Fruit fly (Drosophila melanogaster) whole organism, embryonic: ENCODE measurements around the gene Tengl3.

Experiments used
- B-H1 ChIP-seq: fragments of 200-800 bp; sonication (Bioruptor generic); IDR thresholded peaks from 3 replicates; pipeline ENCODE4 v1.3.6; 2022; ENCODE audit warnings: missing biosample characterization, missing genetic modification characterization
- CG10431 ChIP-seq: fragments of 200-800 bp; sonication (Bioruptor generic); optimal IDR thresholded peaks from 3 replicates; lab custom pipeline; 2018; ENCODE audit warnings: missing biosample characterization, mild to moderate bottlenecking, missing genetic modification characterization
- CG12104 ChIP-seq: fragments of 200-800 bp; sonication (Bioruptor generic); optimal IDR thresholded peaks from 3 replicates; lab custom pipeline; 2016; ENCODE audit warnings: missing biosample characterization, missing genetic modification characterization
- CG14710 ChIP-seq: fragments of 200-800 bp; sonication (Bioruptor generic); optimal IDR thresholded peaks from 3 replicates; lab custom pipeline; 2019; ENCODE audit warnings: missing biosample characterization, mild to moderate bottlenecking, missing genetic modification characterization, moderate library complexity
- CG14860 ChIP-seq: fragments of 200-800 bp; sonication (Bioruptor generic); IDR thresholded peaks from 3 replicates; pipeline ENCODE4 v1.3.6; 2022; ENCODE audit warnings: missing biosample characterization, missing genetic modification characterization; ENCODE audit not compliant: partially characterized antibody
- CG15011 ChIP-seq: fragments of 200-800 bp; sonication (Bioruptor generic); optimal IDR thresholded peaks from 3 replicates; lab custom pipeline; 2018; ENCODE audit warnings: missing biosample characterization, mild to moderate bottlenecking, missing genetic modification characterization
- CG17802 ChIP-seq: fragments of 200-800 bp; sonication (Bioruptor generic); optimal IDR thresholded peaks from 2 replicates; lab custom pipeline; 2018; ENCODE audit warnings: missing biosample characterization, mild to moderate bottlenecking, missing genetic modification characterization, moderate library complexity
- CG30020 ChIP-seq: fragments of 200-800 bp; optimal IDR thresholded peaks from 2 replicates; lab custom pipeline; 2019; ENCODE audit warnings: missing biosample characterization, mild to moderate bottlenecking, missing genetic modification characterization, moderate library complexity
- CG31441 ChIP-seq: fragments of 200-800 bp; sonication (Bioruptor generic); IDR thresholded peaks from 2 replicates; pipeline ENCODE4 v1.3.6; 2022; ENCODE audit warnings: missing biosample characterization, missing genetic modification characterization
- CG34376 ChIP-seq: fragments of 200-800 bp; sonication (Bioruptor generic); optimal IDR thresholded peaks from 2 replicates; lab custom pipeline; 2018; ENCODE audit warnings: missing biosample characterization, mild to moderate bottlenecking, missing genetic modification characterization
- CG4360 ChIP-seq: fragments of 200-800 bp; sonication (Bioruptor generic); IDR thresholded peaks from 2 replicates; pipeline ENCODE4 v1.3.6; 2022; ENCODE audit warnings: missing biosample characterization, missing genetic modification characterization
- CG5245 ChIP-seq: fragments of 200-800 bp; sonication (Bioruptor generic); optimal IDR thresholded peaks from 3 replicates; lab custom pipeline; 2016; ENCODE audit warnings: missing biosample characterization, missing genetic modification characterization
- CG5953 ChIP-seq: fragments of 200-800 bp; sonication (Bioruptor generic); IDR thresholded peaks from 2 replicates; pipeline ENCODE4 v1.3.6; 2022; ENCODE audit warnings: missing biosample characterization, missing genetic modification characterization
- CG8089 ChIP-seq: fragments of 200-800 bp; sonication (Bioruptor generic); optimal IDR thresholded peaks from 3 replicates; lab custom pipeline; 2016; ENCODE audit warnings: missing biosample characterization, missing genetic modification characterization
- CG8478 ChIP-seq: fragments of >200 bp; optimal IDR thresholded peaks from 2 replicates; lab custom pipeline; 2018
- CG9797 ChIP-seq: fragments of 200-800 bp; sonication (Bioruptor generic); optimal IDR thresholded peaks from 3 replicates; lab custom pipeline; 2018; ENCODE audit warnings: missing biosample characterization, mild to moderate bottlenecking, missing genetic modification characterization
- Dfd ChIP-seq, 2 experiments: fragments of >200 bp; optimal IDR thresholded peaks; 2 replicates each; lab custom pipeline; 2017; ENCODE audit warnings: missing biosample characterization in 2 of 2, missing genetic modification characterization in 2 of 2
- Dref ChIP-seq: fragments of 200-800 bp; sonication (Bioruptor generic); IDR thresholded peaks from 2 replicates; pipeline ENCODE4 v1.3.6; 2022; ENCODE audit warnings: missing biosample characterization, missing genetic modification characterization
- Hmr ChIP-seq: fragments of 200-800 bp; sonication (Bioruptor generic); optimal IDR thresholded peaks from 3 replicates; lab custom pipeline; 2017; ENCODE audit warnings: mild to moderate bottlenecking, missing biosample characterization, missing genetic modification reagents, missing genetic modification characterization
- Oli ChIP-seq: fragments of 200-800 bp; sonication (Bioruptor generic); optimal IDR thresholded peaks from 2 replicates; lab custom pipeline; 2018; ENCODE audit warnings: missing biosample characterization, mild to moderate bottlenecking, missing genetic modification characterization, moderate library complexity
- Optix ChIP-seq: fragments of 200-800 bp; sonication (Bioruptor generic); IDR thresholded peaks from 3 replicates; pipeline ENCODE4 v1.3.6; 2022; ENCODE audit warnings: missing biosample characterization, missing genetic modification characterization
- Sox102F ChIP-seq: fragments of 200-800 bp; sonication (Bioruptor generic); optimal IDR thresholded peaks from 2 replicates; lab custom pipeline; 2018; ENCODE audit warnings: missing biosample characterization, mild to moderate bottlenecking, missing genetic modification characterization, moderate library complexity
- Usf ChIP-seq: fragments of 200-800 bp; sonication (Bioruptor generic); optimal IDR thresholded peaks from 2 replicates; lab custom pipeline; 2017; ENCODE audit warnings: missing genotype, missing biosample characterization, missing genetic modification characterization
- ac ChIP-seq: fragments of 200-800 bp; sonication (Bioruptor generic); optimal IDR thresholded peaks from 3 replicates; lab custom pipeline; 2017; ENCODE audit warnings: missing biosample characterization, mild to moderate bottlenecking, missing genetic modification characterization
- al ChIP-seq: fragments of 200-800 bp; sonication (Bioruptor generic); IDR thresholded peaks from 2 replicates; pipeline ENCODE4 v1.3.6; 2022; ENCODE audit warnings: missing biosample characterization, missing genetic modification characterization
- ap ChIP-seq: fragments of 200-800 bp; sonication (Bioruptor generic); IDR thresholded peaks from 2 replicates; pipeline ENCODE4 v1.3.6; 2022; ENCODE audit warnings: missing biosample characterization, missing genetic modification characterization
- btn ChIP-seq: fragments of 200-800 bp; sonication (Bioruptor generic); optimal IDR thresholded peaks from 2 replicates; lab custom pipeline; 2016; ENCODE audit warnings: missing biosample characterization, missing genetic modification characterization
- da ChIP-seq: fragments of 200-800 bp; sonication (Bioruptor generic); optimal IDR thresholded peaks from 2 replicates; lab custom pipeline; 2016; ENCODE audit warnings: missing biosample characterization, missing genetic modification characterization
- ems ChIP-seq: fragments of 200-800 bp; sonication (Bioruptor generic); optimal IDR thresholded peaks from 3 replicates; lab custom pipeline; 2016; ENCODE audit warnings: missing biosample characterization, missing genetic modification characterization
- eyg ChIP-seq: fragments of 200-800 bp; sonication (Bioruptor generic); optimal IDR thresholded peaks from 3 replicates; lab custom pipeline; 2016; ENCODE audit warnings: missing biosample characterization, missing genetic modification characterization
- fd102C ChIP-seq: fragments of 200-800 bp; sonication (Bioruptor generic); optimal IDR thresholded peaks from 2 replicates; lab custom pipeline; 2018; ENCODE audit warnings: missing biosample characterization, mild to moderate bottlenecking, missing genetic modification characterization, moderate library complexity
- fu2 ChIP-seq: fragments of 200-800 bp; sonication (Bioruptor generic); optimal IDR thresholded peaks from 2 replicates; lab custom pipeline; 2016; ENCODE audit warnings: missing biosample characterization, missing genetic modification characterization
- gem ChIP-seq: fragments of 200-800 bp; sonication (Bioruptor generic); optimal IDR thresholded peaks from 2 replicates; lab custom pipeline; 2019; ENCODE audit warnings: missing biosample characterization, mild to moderate bottlenecking, missing genetic modification characterization, moderate library complexity
- gsb ChIP-seq: fragments of 200-800 bp; sonication (Bioruptor generic); IDR thresholded peaks from 2 replicates; pipeline ENCODE4 v1.3.6; 2022; ENCODE audit warnings: missing biosample characterization, missing genetic modification characterization
- gt ChIP-seq: fragments of 200-800 bp; sonication (Bioruptor generic); IDR thresholded peaks from 2 replicates; pipeline ENCODE4 v1.3.6; 2022; ENCODE audit warnings: missing biosample characterization, missing genetic modification characterization
- hb ChIP-seq: fragments of 200-800 bp; sonication (Bioruptor generic); IDR thresholded peaks from 3 replicates; pipeline ENCODE4 v1.3.6; 2022; ENCODE audit warnings: missing biosample characterization, missing genetic modification characterization; ENCODE audit not compliant: partially characterized antibody
- her ChIP-seq: fragments of 200-800 bp; sonication (Bioruptor generic); optimal IDR thresholded peaks from 2 replicates; lab custom pipeline; 2016; ENCODE audit warnings: missing biosample characterization, missing genetic modification characterization
- kah ChIP-seq: fragments of 200-800 bp; sonication (Bioruptor generic); optimal IDR thresholded peaks from 2 replicates; lab custom pipeline; 2018; ENCODE audit warnings: missing biosample characterization, mild to moderate bottlenecking, missing genetic modification characterization
- mld ChIP-seq: fragments of 200-800 bp; sonication (Bioruptor generic); IDR thresholded peaks from 3 replicates; pipeline ENCODE4 v1.3.6; 2022; ENCODE audit warnings: missing biosample characterization, missing genetic modification characterization; ENCODE audit not compliant: partially characterized antibody
- pros ChIP-seq: fragments of 200-800 bp; sonication (Bioruptor generic); optimal IDR thresholded peaks from 3 replicates; lab custom pipeline; 2019; ENCODE audit warnings: missing biosample characterization, mild to moderate bottlenecking, missing genetic modification characterization, moderate library complexity
- rib ChIP-seq: fragments of 200-800 bp; sonication (Bioruptor generic); IDR thresholded peaks from 2 replicates; pipeline ENCODE4 v1.3.6; 2022; ENCODE audit warnings: missing biosample characterization, missing genetic modification characterization
- run ChIP-seq: fragments of 200-800 bp; sonication (Bioruptor generic); optimal IDR thresholded peaks from 3 replicates; lab custom pipeline; 2018; ENCODE audit warnings: missing biosample characterization, mild to moderate bottlenecking, missing genetic modification characterization
- salm ChIP-seq: fragments of 200-800 bp; sonication (Bioruptor generic); optimal IDR thresholded peaks from 2 replicates; lab custom pipeline; 2018; ENCODE audit warnings: missing biosample characterization, mild to moderate bottlenecking, missing genetic modification characterization
- slbo ChIP-seq: fragments of 200-800 bp; sonication (Bioruptor generic); IDR thresholded peaks from 2 replicates; pipeline ENCODE4 v1.3.6; 2022; ENCODE audit warnings: missing biosample characterization, missing genetic modification characterization
- ssp ChIP-seq: fragments of 200-800 bp; sonication (Bioruptor generic); IDR thresholded peaks from 2 replicates; pipeline ENCODE4 v1.3.6; 2022; ENCODE audit warnings: missing biosample characterization, missing genetic modification characterization
- stc ChIP-seq: fragments of 200-800 bp; sonication (Bioruptor generic); IDR thresholded peaks from 2 replicates; pipeline ENCODE4 v1.3.6; 2022; ENCODE audit warnings: missing biosample characterization, missing genetic modification characterization
- tll ChIP-seq, 2 experiments: fragments of 200-800 bp in 1 of 2; fragments of >200 bp in 1 of 2; sonication (Bioruptor generic) in 1 of 2; optimal IDR thresholded peaks; 2 replicates each; lab custom pipeline; 2017 to 2019; ENCODE audit warnings: missing biosample characterization in 2 of 2, missing genetic modification characterization in 2 of 2, mild to moderate bottlenecking in 1 of 2, moderate library complexity in 1 of 2
- usp ChIP-seq: fragments of >200 bp; optimal IDR thresholded peaks from 2 replicates; lab custom pipeline; 2017; ENCODE audit warnings: missing biosample characterization, missing genetic modification characterization
- wor ChIP-seq: fragments of 200-800 bp; sonication (Bioruptor generic); IDR thresholded peaks from 2 replicates; pipeline ENCODE4 v1.3.6; 2022; ENCODE audit warnings: missing biosample characterization, missing genetic modification characterization

Tengl3 gene

dm6 chr2L:2226259-2227121 is 11.6 kb downstream of the Tengl3 start, which contains the start of the genes CG15387 and sau (continued):
- TF ChIP-seq CG15011 (GFP tag; lab: Kevin White, UChicago) (peak; percentile 73), CG10431 (GFP tag; lab: Kevin White, UChicago) (peak; percentile 67), CG17802 (tag; lab: Kevin White, UChicago) (peak; percentile 66), da (GFP tag; lab: Kevin White, UChicago) (peak; percentile 65), slbo (GFP tag; lab: Robert Waterston, UW) (peak; percentile 89), CG9797 (GFP tag; lab: Kevin White, UChicago) (no peak), wor (peak; percentile 64), CG4360 (GFP tag; lab: Robert Waterston, UW) (peak; percentile 38), gem (tag; lab: Kevin White, UChicago) (peak; percentile 91), ems (GFP tag; lab: Kevin White, UChicago) (peak; percentile 87), Optix (GFP tag; lab: Robert Waterston, UW) (peak; percentile 40; the same call in 1 of the 3 replicates), CG14860 (GFP tag; lab: Robert Waterston, UW) (peak; percentile 89), pros (GFP tag; lab: Kevin White, UChicago) (no peak), fu2 (GFP tag; lab: Kevin White, UChicago) (peak; percentile 91), Usf (GFP tag; lab: Kevin White, UChicago) (peak; percentile 64), B-H1 (peak; percentile 55; the same call in 2 of the 3 replicates), usp (GFP tag; lab: Kevin White, UChicago) (no peak), her (GFP tag; lab: Kevin White, UChicago) (peak; percentile 83), CG14710 (tag; lab: Kevin White, UChicago) (peak; percentile 95), Hmr (GFP tag; lab: Kevin White, UChicago) (peak; percentile 89), salm (tag; lab: Kevin White, UChicago) (peak; percentile 58), Sox102F (GFP tag; lab: Kevin White, UChicago) (peak; percentile 86), CG8089 (GFP tag; lab: Kevin White, UChicago) (peak; percentile 83), hb (GFP tag; lab: Robert Waterston, UW) (peak; percentile 81), CG12104 (GFP tag; lab: Kevin White, UChicago) (peak; percentile 81), CG34376 (GFP tag; lab: Kevin White, UChicago) (peak; percentile 77), ap (GFP tag; lab: Robert Waterston, UW) (peak; percentile 62), CG8478 (lab: Kevin White, UChicago) (no peak), gt (GFP tag; lab: Robert Waterston, UW) (peak; percentile 71), Dfd (GFP tag; optimal IDR thresholded peaks at IDR 0.05; lab: Kevin White, UChicago) (no peak), ssp (GFP tag; lab: Robert Waterston, UW) (peak; percentile 74), kah (GFP tag; lab: Kevin White, UChicago) (peak; percentile 29), al (peak; percentile 79), stc (GFP tag; lab: Robert Waterston, UW) (peak; percentile 82), Dref (GFP tag; lab: Robert Waterston, UW) (peak; percentile 49), CG5245 (GFP tag; lab: Kevin White, UChicago) (peak; percentile 71), run (tag; lab: Kevin White, UChicago) (peak; percentile 8), CG30020 (tag; lab: Kevin White, UChicago) (peak; percentile 80), eyg (peak; percentile 82), fd102C (GFP tag; lab: Kevin White, UChicago) (no peak), btn (peak; percentile 56), CG31441 (GFP tag; lab: Robert Waterston, UW) (peak; percentile 85), mld (GFP tag; lab: Robert Waterston, UW) (peak; percentile 90), tll (GFP tag; optimal IDR thresholded peaks at IDR 0.05; lab: Kevin White, UChicago) (no peak), gsb (GFP tag; lab: Robert Waterston, UW) (peak; percentile 66), rib (GFP tag; lab: Robert Waterston, UW) (peak; percentile 75), Oli (peak; percentile 78), CG5953 (peak; percentile 79), ac (GFP tag; lab: Kevin White, UChicago) (peak; percentile 45)
